Fruit fly (Drosophila melanogaster): ENCODE data around the gene CG16713.

CG16713 gene

DNA sequence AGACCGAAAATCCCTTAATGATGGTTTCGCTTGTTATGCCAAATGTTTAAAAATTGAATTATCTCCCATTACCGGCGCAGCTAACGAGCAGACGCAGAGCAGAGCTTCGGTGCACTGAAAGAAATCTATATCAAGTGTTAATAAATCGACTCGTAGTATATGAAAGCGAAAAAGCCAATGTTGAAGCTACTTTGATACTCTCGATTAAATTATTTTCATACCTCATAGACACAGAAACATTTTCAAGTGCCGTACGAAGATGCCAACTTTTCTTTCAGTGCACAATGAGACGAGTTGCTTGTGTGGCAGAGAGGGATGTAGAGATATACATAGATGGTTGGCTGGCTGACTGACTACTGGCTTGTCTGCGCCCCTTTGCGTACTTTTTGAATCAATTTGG lies 19.4 kb downstream of the CG16713 start (continued):
- TF ChIP-seq unpg (GFP tag; optimal IDR thresholded peaks at IDR 0.05): no peak
- peak; percentile 3 for TF ChIP-seq Spps (tag; optimal IDR thresholded peaks at IDR 0.05)
- no peak for TF ChIP-seq CG6813 (GFP tag; optimal IDR thresholded peaks at IDR 0.05)
- no peak for TF ChIP-seq Sin3A (optimal IDR thresholded peaks at IDR 0.05)
- TF ChIP-seq Ptx1 (GFP tag; IDR thresholded peaks at IDR 0.05): 0 out of 2 replicates have a peak, but pooled peaks have one; percentile 14
- TF ChIP-seq CG8924 (tag; optimal IDR thresholded peaks at IDR 0.05): peak; percentile 5
- peak; percentile 57 for TF ChIP-seq CG1603 (tag; optimal IDR thresholded peaks at IDR 0.05)
- peak; percentile 42; the same call in 1 of the 2 replicates for TF ChIP-seq chm (GFP tag; IDR thresholded peaks at IDR 0.05)
- TF ChIP-seq CG18262 (tag; optimal IDR thresholded peaks at IDR 0.05): peak; percentile 53
- 0 out of 2 replicates have a peak, but pooled peaks have one; percentile 17 for TF ChIP-seq HLH3B (GFP tag; IDR thresholded peaks at IDR 0.05)
- peak; percentile 6 for TF ChIP-seq CoRest (tag; optimal IDR thresholded peaks at IDR 0.05)
- peak; percentile 16 for TF ChIP-seq NC2α (GFP tag; optimal IDR thresholded peaks at IDR 0.05)
- TF ChIP-seq croc (GFP tag; conservative IDR thresholded peaks at IDR 0.05): peak; percentile 59
- peak; percentile 38 for TF ChIP-seq Xbp1 (GFP tag; optimal IDR thresholded peaks at IDR 0.05)
- TF ChIP-seq Drgx (GFP tag; IDR thresholded peaks at IDR 0.05): no peak
- no peak for TF ChIP-seq CG1792 (GFP tag; optimal IDR thresholded peaks at IDR 0.05)
- peak; percentile 19 for TF ChIP-seq nerfin-1 (tag; optimal IDR thresholded peaks at IDR 0.05)
- TF ChIP-seq Side (GFP tag; optimal IDR thresholded peaks at IDR 0.05): peak; percentile 17
- TF ChIP-seq prd (optimal IDR thresholded peaks at IDR 0.05): no peak
- peak; percentile 71 for TF ChIP-seq prd (GFP tag; IDR thresholded peaks at IDR 0.05)
- TF ChIP-seq chif (GFP tag; optimal IDR thresholded peaks at IDR 0.05): peak; percentile 17 to 49
- 0 out of 3 replicates have a peak, but pooled peaks have one; percentile 9 for TF ChIP-seq otp (GFP tag; IDR thresholded peaks at IDR 0.05)
- peak; percentile 71 for TF ChIP-seq zfh1 (GFP tag; IDR thresholded peaks at IDR 0.05)
- TF ChIP-seq NC2β (GFP tag; optimal IDR thresholded peaks at IDR 0.05): no peak
- TF ChIP-seq gsb-n (tag; optimal IDR thresholded peaks at IDR 0.05): peak; percentile 35
- TF ChIP-seq oc (tag; optimal IDR thresholded peaks at IDR 0.05): peak; percentile 28
- TF ChIP-seq tin (GFP tag; optimal IDR thresholded peaks at IDR 0.05): peak; percentile 31
- TF ChIP-seq bcd (GFP tag; optimal IDR thresholded peaks at IDR 0.05): peak; percentile 10
- TF ChIP-seq tap (tag; optimal IDR thresholded peaks at IDR 0.05): peak; percentile 11
- no peak for TF ChIP-seq CG14014 (GFP tag; IDR thresholded peaks at IDR 0.05)
- TF ChIP-seq Dll (GFP tag; IDR thresholded peaks at IDR 0.05; ENCODE audit: partially characterized antibody): no peak
- no peak for TF ChIP-seq hth (optimal IDR thresholded peaks at IDR 0.05)
- TF ChIP-seq chn (GFP tag; optimal IDR thresholded peaks at IDR 0.05): peak; percentile 12
- TF ChIP-seq CG14441 (GFP tag; IDR thresholded peaks at IDR 0.05): 0 out of 2 replicates have a peak, but pooled peaks have one; percentile 20
- TF ChIP-seq CG32772 (GFP tag; IDR thresholded peaks at IDR 0.05): 0 out of 2 replicates have a peak, but pooled peaks have one; percentile 7
- TF ChIP-seq gem (tag; optimal IDR thresholded peaks at IDR 0.05): peak; percentile 55
- no peak for TF ChIP-seq H2.0 (GFP tag; IDR thresholded peaks at IDR 0.05)
- TF ChIP-seq CG12744 (GFP tag; optimal IDR thresholded peaks at IDR 0.05): no peak
- peak; percentile 29; the same call in 1 of the 2 replicates for TF ChIP-seq CG1024 (GFP tag; IDR thresholded peaks at IDR 0.05)
- TF ChIP-seq CG3847 (GFP tag; IDR thresholded peaks at IDR 0.05): peak; percentile 10; the same call in 1 of the 2 replicates
- TF ChIP-seq CG4820 (GFP tag; optimal IDR thresholded peaks at IDR 0.05): peak; percentile 47
- no peak for TF ChIP-seq Doc3 (GFP tag; IDR thresholded peaks at IDR 0.05; ENCODE audit: partially characterized antibody)
- peak in 1 of 2 experiments; percentile 18 for TF ChIP-seq eve (GFP tag; optimal IDR thresholded peaks at IDR 0.05)
- TF ChIP-seq CG32532 (GFP tag; IDR thresholded peaks at IDR 0.05): no peak
- no peak for TF ChIP-seq sc (optimal IDR thresholded peaks at IDR 0.05)
- no peak for TF ChIP-seq sc (GFP tag; optimal IDR thresholded peaks at IDR 0.05)
- peak; percentile 69 for TF ChIP-seq ci (GFP tag; IDR thresholded peaks at IDR 0.05)
- TF ChIP-seq Lhr (GFP tag; optimal IDR thresholded peaks at IDR 0.05): peak; percentile 1
- peak; percentile 49; the same call in 1 of the 2 replicates for TF ChIP-seq onecut (GFP tag; IDR thresholded peaks at IDR 0.05)
- peak; percentile 30 for TF ChIP-seq CG5245 (GFP tag; optimal IDR thresholded peaks at IDR 0.05)
- TF ChIP-seq zen (tag; optimal IDR thresholded peaks at IDR 0.05): peak; percentile 64
- TF ChIP-seq Xrp1 (GFP tag; IDR thresholded peaks at IDR 0.05): peak; percentile 73
